Fruit fly (Drosophila melanogaster) whole organism, embryonic: ENCODE results near the gene CG9044.

Experiments used
- Antp ChIP-seq: fragments of 200-800 bp; sonication (Bioruptor generic); optimal IDR thresholded peaks from 3 replicates; lab custom pipeline; 2016; ENCODE audit warnings: missing biosample characterization, missing genetic modification characterization
- Asciz ChIP-seq: fragments of 200-800 bp; sonication (Bioruptor generic); optimal IDR thresholded peaks from 2 replicates; lab custom pipeline; 2017; ENCODE audit warnings: missing biosample characterization, mild to moderate bottlenecking, missing genetic modification characterization, missing genetic modification reagents
- CG10543 ChIP-seq: fragments of 200-800 bp; sonication (Bioruptor generic); optimal IDR thresholded peaks from 3 replicates; lab custom pipeline; 2017; ENCODE audit warnings: missing biosample characterization, mild to moderate bottlenecking, missing genetic modification characterization, moderate library complexity
- CG11093 ChIP-seq: fragments of 200-800 bp; sonication (Bioruptor generic); IDR thresholded peaks from 3 replicates; pipeline ENCODE4 v1.3.6; 2022; ENCODE audit warnings: missing biosample characterization, missing genetic modification characterization
- CG11696 ChIP-seq: fragments of 200-800 bp; sonication (Bioruptor generic); IDR thresholded peaks from 2 replicates; pipeline ENCODE4 v1.3.6; 2022; ENCODE audit warnings: missing biosample characterization, missing genetic modification characterization
- CG12236 ChIP-seq: fragments of 200-800 bp; sonication (Bioruptor generic); optimal IDR thresholded peaks from 2 replicates; lab custom pipeline; 2016; ENCODE audit warnings: missing biosample characterization, missing genetic modification characterization
- CG16863 ChIP-seq: fragments of 200-800 bp; sonication (Bioruptor generic); optimal IDR thresholded peaks from 3 replicates; lab custom pipeline; 2016; ENCODE audit warnings: missing biosample characterization, missing genetic modification characterization
- CG17912 ChIP-seq: fragments of 200-800 bp; sonication (Bioruptor generic); optimal IDR thresholded peaks from 2 replicates; lab custom pipeline; 2018; ENCODE audit warnings: missing biosample characterization, mild to moderate bottlenecking, missing genetic modification characterization
- CG18764 ChIP-seq: fragments of 200-800 bp; sonication (Bioruptor generic); optimal IDR thresholded peaks from 3 replicates; lab custom pipeline; 2016; ENCODE audit warnings: missing biosample characterization, missing genetic modification characterization
- CG2129 ChIP-seq: fragments of 200-800 bp; sonication (Bioruptor generic); IDR thresholded peaks from 2 replicates; pipeline ENCODE4 v1.3.6; 2022; ENCODE audit warnings: missing biosample characterization, missing genetic modification characterization; ENCODE audit not compliant: partially characterized antibody
- CG30431 ChIP-seq: fragments of 200-800 bp; sonication (Bioruptor generic); optimal IDR thresholded peaks from 2 replicates; lab custom pipeline; 2017; ENCODE audit warnings: missing biosample characterization, missing genetic modification characterization
- CG3995 ChIP-seq: fragments of 200-800 bp; sonication (Bioruptor generic); optimal IDR thresholded peaks from 3 replicates; lab custom pipeline; 2016; ENCODE audit warnings: missing biosample characterization, missing genetic modification characterization
- CG4328 ChIP-seq: fragments of 200-800 bp; sonication (Bioruptor generic); optimal IDR thresholded peaks from 3 replicates; lab custom pipeline; 2017; ENCODE audit warnings: missing biosample characterization, missing genetic modification reagents, missing genetic modification characterization
- CG7372 ChIP-seq: fragments of 200-800 bp; sonication (Bioruptor generic); IDR thresholded peaks from 2 replicates; pipeline ENCODE4 v1.3.6; 2022; ENCODE audit warnings: missing biosample characterization, missing genetic modification characterization
- CG8281 ChIP-seq: fragments of 200-800 bp; sonication (Bioruptor generic); optimal IDR thresholded peaks from 2 replicates; lab custom pipeline; 2018; ENCODE audit warnings: missing biosample characterization, mild to moderate bottlenecking, missing genetic modification characterization, moderate library complexity
- CG8478 ChIP-seq: fragments of >200 bp; optimal IDR thresholded peaks from 2 replicates; lab custom pipeline; 2018
- CG9817 ChIP-seq: fragments of 200-800 bp; sonication (Bioruptor generic); optimal IDR thresholded peaks from 2 replicates; lab custom pipeline; 2018; ENCODE audit warnings: missing biosample characterization, mild to moderate bottlenecking, missing genetic modification characterization, moderate library complexity
- CHES-1-like ChIP-seq: fragments of 200-800 bp; sonication (Bioruptor generic); optimal IDR thresholded peaks from 2 replicates; lab custom pipeline; 2016; ENCODE audit warnings: missing biosample characterization, missing genetic modification characterization
- Camta ChIP-seq: fragments of 200-800 bp; sonication (Bioruptor generic); optimal IDR thresholded peaks from 2 replicates; lab custom pipeline; 2016; ENCODE audit warnings: missing biosample characterization, missing genetic modification characterization
- CrebB ChIP-seq: fragments of 200-800 bp; sonication (Bioruptor generic); optimal IDR thresholded peaks from 3 replicates; lab custom pipeline; 2018; ENCODE audit warnings: missing biosample characterization, mild to moderate bottlenecking, missing genetic modification characterization
- HmgZ ChIP-seq: fragments of 200-800 bp; sonication (Bioruptor generic); optimal IDR thresholded peaks from 2 replicates; lab custom pipeline; 2018; ENCODE audit warnings: missing biosample characterization, mild to moderate bottlenecking, missing genetic modification characterization
- Hr3 ChIP-seq: fragments of 200-800 bp; sonication (Bioruptor generic); optimal IDR thresholded peaks from 3 replicates; lab custom pipeline; 2016; ENCODE audit warnings: missing biosample characterization, missing genetic modification characterization
- Meics ChIP-seq: fragments of 200-800 bp; sonication (Bioruptor generic); optimal IDR thresholded peaks from 2 replicates; lab custom pipeline; 2017; ENCODE audit warnings: missing biosample characterization, mild to moderate bottlenecking, missing genetic modification characterization
- Oli ChIP-seq: fragments of 200-800 bp; sonication (Bioruptor generic); optimal IDR thresholded peaks from 2 replicates; lab custom pipeline; 2018; ENCODE audit warnings: missing biosample characterization, mild to moderate bottlenecking, missing genetic modification characterization, moderate library complexity
- Ptx1 ChIP-seq: fragments of 200-800 bp; sonication (Bioruptor generic); IDR thresholded peaks from 2 replicates; pipeline ENCODE4 v1.3.6; 2022; ENCODE audit warnings: missing biosample characterization, missing genetic modification characterization
- Ravus ChIP-seq: fragments of 200-800 bp; sonication (Bioruptor generic); IDR thresholded peaks from 2 replicates; pipeline ENCODE4 v1.3.6; 2022; ENCODE audit warnings: missing biosample characterization, missing genetic modification characterization
- Scr ChIP-seq: fragments of 200-800 bp; sonication (Bioruptor generic); IDR thresholded peaks from 2 replicates; pipeline ENCODE4 v1.3.6; 2022; ENCODE audit warnings: missing biosample characterization, missing genetic modification characterization; ENCODE audit not compliant: partially characterized antibody
- Vsx1 ChIP-seq: fragments of 200-800 bp; sonication (Bioruptor generic); optimal IDR thresholded peaks from 2 replicates; lab custom pipeline; 2017; ENCODE audit warnings: missing biosample characterization, mild to moderate bottlenecking, missing genetic modification characterization, missing genetic modification reagents
- Xbp1 ChIP-seq: fragments of 200-800 bp; sonication (Bioruptor generic); optimal IDR thresholded peaks from 3 replicates; lab custom pipeline; 2016; ENCODE audit warnings: missing biosample characterization, mild to moderate bottlenecking, missing genetic modification characterization
- ab ChIP-seq: fragments of 200-800 bp; sonication (Bioruptor generic); optimal IDR thresholded peaks from 2 replicates; lab custom pipeline; 2016; ENCODE audit warnings: missing biosample characterization, missing genetic modification characterization
- ara ChIP-seq: fragments of 200-800 bp; sonication (Bioruptor generic); IDR thresholded peaks from 2 replicates; pipeline ENCODE4 v1.3.6; 2022; ENCODE audit warnings: missing biosample characterization, missing genetic modification characterization
- btn ChIP-seq: fragments of 200-800 bp; sonication (Bioruptor generic); optimal IDR thresholded peaks from 2 replicates; lab custom pipeline; 2016; ENCODE audit warnings: missing biosample characterization, missing genetic modification characterization
- dati ChIP-seq: fragments of 200-800 bp; sonication (Bioruptor generic); IDR thresholded peaks from 2 replicates; pipeline ENCODE4 v1.3.6; 2022; ENCODE audit warnings: missing biosample characterization, missing genetic modification characterization
- dmrt99B ChIP-seq: fragments of 200-800 bp; sonication (Bioruptor generic); optimal IDR thresholded peaks from 2 replicates; lab custom pipeline; 2018; ENCODE audit warnings: missing biosample characterization, mild to moderate bottlenecking, missing genetic modification characterization, moderate library complexity
- emc ChIP-seq: fragments of 200-800 bp; sonication (Bioruptor generic); optimal IDR thresholded peaks from 2 replicates; lab custom pipeline; 2016; ENCODE audit warnings: missing biosample characterization, missing genetic modification characterization
- gfzf ChIP-seq: fragments of 200-800 bp; sonication (Bioruptor generic); optimal IDR thresholded peaks from 2 replicates; lab custom pipeline; 2016; ENCODE audit warnings: missing biosample characterization, mild to moderate bottlenecking, missing genetic modification characterization, moderate library complexity
- gsb ChIP-seq: fragments of 200-800 bp; sonication (Bioruptor generic); IDR thresholded peaks from 2 replicates; pipeline ENCODE4 v1.3.6; 2022; ENCODE audit warnings: missing biosample characterization, missing genetic modification characterization
- her ChIP-seq: fragments of 200-800 bp; sonication (Bioruptor generic); optimal IDR thresholded peaks from 2 replicates; lab custom pipeline; 2016; ENCODE audit warnings: missing biosample characterization, missing genetic modification characterization
- ind ChIP-seq: fragments of 200-800 bp; sonication (Bioruptor generic); optimal IDR thresholded peaks from 3 replicates; lab custom pipeline; 2016; ENCODE audit warnings: missing biosample characterization, missing genetic modification characterization
- knrl ChIP-seq: fragments of 200-800 bp; sonication (Bioruptor generic); IDR thresholded peaks from 3 replicates; pipeline ENCODE4 v1.3.6; 2022; ENCODE audit warnings: missing biosample characterization, missing genetic modification characterization; ENCODE audit not compliant: partially characterized antibody
- lilli ChIP-seq: fragments of 200-800 bp; sonication (Bioruptor generic); optimal IDR thresholded peaks from 3 replicates; lab custom pipeline; 2016; ENCODE audit warnings: missing biosample characterization, missing genetic modification characterization
- mirr ChIP-seq: fragments of 200-800 bp; sonication (Bioruptor generic); optimal IDR thresholded peaks from 3 replicates; lab custom pipeline; 2018; ENCODE audit warnings: missing biosample characterization, mild to moderate bottlenecking, missing genetic modification characterization
- nau ChIP-seq: fragments of 200-800 bp; sonication (Bioruptor generic); optimal IDR thresholded peaks from 3 replicates; lab custom pipeline; 2017; ENCODE audit warnings: missing biosample characterization, mild to moderate bottlenecking, missing genetic modification characterization, missing genetic modification reagents
- nom ChIP-seq: fragments of 200-800 bp; sonication (Bioruptor generic); optimal IDR thresholded peaks from 2 replicates; lab custom pipeline; 2017; ENCODE audit warnings: missing biosample characterization, missing genetic modification characterization, mild to moderate bottlenecking, moderate library complexity, missing genetic modification reagents
- p53 ChIP-seq: fragments of 200-800 bp; sonication (Bioruptor generic); optimal IDR thresholded peaks from 2 replicates; lab custom pipeline; 2016; ENCODE audit warnings: missing biosample characterization, missing genetic modification characterization
- rib ChIP-seq: fragments of 200-800 bp; sonication (Bioruptor generic); IDR thresholded peaks from 2 replicates; pipeline ENCODE4 v1.3.6; 2022; ENCODE audit warnings: missing biosample characterization, missing genetic modification characterization
- sc ChIP-seq, 3 experiments: fragments of >200 bp in 2 of 3; fragments of 200-800 bp in 1 of 3; sonication (Bioruptor generic) in 1 of 3; optimal IDR thresholded peaks; 2 replicates in 2 of 3; 3 replicates in 1 of 3; lab custom pipeline; 2017; ENCODE audit warnings: mild to moderate bottlenecking in 1 of 3, missing biosample characterization in 1 of 3, missing genetic modification characterization in 1 of 3, missing genetic modification reagents in 1 of 3
- schlank ChIP-seq: fragments of 200-800 bp; sonication (Bioruptor generic); optimal IDR thresholded peaks from 2 replicates; lab custom pipeline; 2018; ENCODE audit warnings: missing biosample characterization, mild to moderate bottlenecking, missing genetic modification characterization
- slp2 ChIP-seq: fragments of 200-800 bp; sonication (Bioruptor generic); optimal IDR thresholded peaks from 2 replicates; lab custom pipeline; 2016; ENCODE audit warnings: missing biosample characterization, missing genetic modification characterization
- sob ChIP-seq: fragments of 200-800 bp; sonication (Bioruptor generic); IDR thresholded peaks from 2 replicates; pipeline ENCODE4 v1.3.6; 2022; ENCODE audit warnings: missing biosample characterization, missing genetic modification characterization
- tgo ChIP-seq: fragments of 200-800 bp; sonication (Bioruptor generic); IDR thresholded peaks from 3 replicates; pipeline ENCODE4 v1.3.6; 2022; ENCODE audit warnings: missing biosample characterization, missing genetic modification characterization
- toy ChIP-seq: fragments of 200-800 bp; sonication (Bioruptor generic); IDR thresholded peaks from 2 replicates; pipeline ENCODE4 v1.3.6; 2022; ENCODE audit warnings: missing biosample characterization, missing genetic modification characterization

The CG9044 gene

DNA sequence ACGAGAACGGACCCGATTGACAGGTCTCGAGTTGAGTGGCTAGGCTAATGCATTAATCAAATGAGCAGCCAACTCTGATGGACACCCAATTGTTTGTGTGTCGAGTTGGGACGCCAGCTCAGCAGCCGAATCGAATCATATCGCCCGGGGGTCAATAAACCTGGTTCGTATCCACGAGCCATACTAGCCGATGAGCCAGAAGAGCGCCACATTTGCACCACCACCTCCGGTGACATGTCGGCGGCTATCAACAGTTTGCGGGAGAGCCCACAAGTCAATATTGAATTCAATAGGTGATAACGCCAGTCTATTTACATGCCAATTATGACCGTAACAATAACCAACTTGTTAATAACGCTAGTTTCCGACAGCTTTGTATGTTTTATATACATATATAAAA lies 24.9 kb downstream of the CG9044 start:
- TF ChIP-seq Asciz (GFP tag; lab: Kevin White, UChicago) (peak; percentile 79), nom (no peak), CG12236 (GFP tag; lab: Kevin White, UChicago) (no peak), dmrt99B (tag; lab: Kevin White, UChicago) (peak; percentile 48), CHES-1-like (GFP tag; lab: Kevin White, UChicago) (no peak), CG18764 (GFP tag; lab: Kevin White, UChicago) (peak; percentile 63), sc (optimal IDR thresholded peaks at IDR 0.05; lab: Kevin White, UChicago) (no peak), sc (GFP tag; optimal IDR thresholded peaks at IDR 0.05; lab: Kevin White, UChicago) (peak; percentile 55), HmgZ (peak; percentile 56), Oli (tag; lab: Kevin White, UChicago) (no peak), CG2129 (GFP tag; lab: Robert Waterston, UW) (no peak), CG4328 (peak; percentile 78), mirr (GFP tag; lab: Kevin White, UChicago) (peak; percentile 66), nau (peak; percentile 73), ab (GFP tag; lab: Kevin White, UChicago) (no peak), CG8281 (tag; lab: Kevin White, UChicago) (peak; percentile 52), tgo (no peak), emc (GFP tag; lab: Kevin White, UChicago) (no peak), slp2 (GFP tag; lab: Kevin White, UChicago) (no peak), p53 (GFP tag; lab: Kevin White, UChicago) (no peak), knrl (no peak), Ravus (GFP tag; lab: Robert Waterston, UW) (no peak), Ptx1 (GFP tag; lab: Robert Waterston, UW) (no peak), CrebB (tag; lab: Kevin White, UChicago) (peak; percentile 78), schlank (tag; lab: Kevin White, UChicago) (peak; percentile 77), Hr3 (GFP tag; lab: Kevin White, UChicago) (no peak), CG3995 (GFP tag; lab: Kevin White, UChicago) (no peak), rib (GFP tag; lab: Robert Waterston, UW) (no peak), btn (GFP tag; lab: Kevin White, UChicago) (no peak), CG9817 (peak; percentile 40), CG17912 (peak; percentile 61), sob (GFP tag; lab: Robert Waterston, UW) (peak; percentile 72; the same call in 1 of the 2 replicates), ind (GFP tag; lab: Kevin White, UChicago) (no peak), Scr (no peak), CG7372 (no peak), gsb (no peak), Camta (GFP tag; lab: Kevin White, UChicago) (peak; percentile 11), Meics (GFP tag; lab: Kevin White, UChicago) (peak; percentile 60), Xbp1 (GFP tag; lab: Kevin White, UChicago) (no peak), CG30431 (GFP tag; lab: Kevin White, UChicago) (no peak), gfzf (GFP tag; lab: Kevin White, UChicago) (no peak), her (GFP tag; lab: Kevin White, UChicago) (peak; percentile 27), Antp (GFP tag; lab: Kevin White, UChicago) (no peak), CG11696 (GFP tag; lab: Robert Waterston, UW) (no peak), dati (no peak), toy (GFP tag; lab: Robert Waterston, UW) (no peak), CG16863 (GFP tag; lab: Kevin White, UChicago) (no peak), CG8478 (no peak), Vsx1 (peak; percentile 86), lilli (GFP tag; lab: Kevin White, UChicago) (no peak), CG11093 (GFP tag; lab: Robert Waterston, UW) (no peak), CG10543 (peak; percentile 84), ara (GFP tag; lab: Robert Waterston, UW) (peak; percentile 39; the same call in 1 of the 2 replicates)
